Worm (Caenorhabditis elegans) whole organism, young adult: ENCODE data around the gene Y15E3A.3.

ENCODE experiments used
- B0261.1 ChIP-seq: sonication (generic microtip); optimal IDR thresholded peaks from 2 replicates; lab custom pipeline; 2016; ENCODE audit warnings: mild to moderate bottlenecking, missing genetic modification characterization, moderate library complexity, missing compliant biosample characterization
- C06A6.2 ChIP-seq: fragments of 200-800 bp; sonication (Bioruptor generic); conservative IDR thresholded peaks from 2 replicates; pipeline ENCODE4 v1.3.6; 2022; ENCODE audit warnings: missing genetic modification characterization, missing compliant biosample characterization
- C17E4.6 ChIP-seq: fragments of 200-800 bp; sonication (Bioruptor generic); IDR thresholded peaks from 2 replicates; pipeline ENCODE4 v1.3.6; 2022; ENCODE audit warnings: missing genetic modification reagents, missing genetic modification characterization, missing compliant biosample characterization
- F37B4.10 ChIP-seq: fragments of 200-800 bp; sonication (Bioruptor generic); IDR thresholded peaks from 2 replicates; pipeline ENCODE4 v1.3.6; 2022; ENCODE audit warnings: missing genetic modification characterization, missing compliant biosample characterization
- F52B5.7 ChIP-seq: sonication (generic microtip); optimal IDR thresholded peaks from 2 replicates; lab custom pipeline; 2016; ENCODE audit warnings: mild to moderate bottlenecking, missing genetic modification characterization, missing compliant biosample characterization
- F55B11.4 ChIP-seq: sonication (generic microtip); optimal IDR thresholded peaks from 2 replicates; lab custom pipeline; 2016; ENCODE audit warnings: missing compliant biosample characterization, missing genetic modification characterization, borderline replicate concordance; ENCODE audit not compliant: insufficient read depth
- K12H6.12 ChIP-seq: fragments of 200-800 bp; sonication (Bioruptor generic); optimal IDR thresholded peaks from 2 replicates; lab custom pipeline; 2018; ENCODE audit warnings: mild to moderate bottlenecking, missing genetic modification characterization, missing compliant biosample characterization
- Y56A3A.18 ChIP-seq: fragments of 200-800 bp; sonication (Bioruptor generic); IDR thresholded peaks from 2 replicates; pipeline ENCODE4 v1.3.6; 2022; ENCODE audit warnings: missing genetic modification reagents, missing genetic modification characterization, missing compliant biosample characterization
- aptf-3 ChIP-seq: fragments of 200-800 bp; sonication (Bioruptor generic); IDR thresholded peaks from 2 replicates; pipeline ENCODE4 v1.3.6; 2022; ENCODE audit warnings: missing genetic modification characterization, missing compliant biosample characterization
- attf-6 ChIP-seq: fragments of 200-800 bp; sonication (Bioruptor generic); IDR thresholded peaks from 2 replicates; pipeline ENCODE4 v1.3.6; 2022; ENCODE audit warnings: missing genetic modification reagents, missing genetic modification characterization, missing compliant biosample characterization
- bed-2 ChIP-seq: fragments of 200-800 bp; sonication (Bioruptor generic); IDR thresholded peaks from 2 replicates; pipeline ENCODE4 v1.3.6; 2022; ENCODE audit warnings: missing genetic modification reagents, missing genetic modification characterization, missing compliant biosample characterization
- cebp-1 ChIP-seq, 2 experiments: fragments of 200-800 bp in 1 of 2; sonication (Bioruptor generic) in 1 of 2; sonication (generic microtip) in 1 of 2; IDR thresholded peaks in 1 of 2; optimal IDR thresholded peaks in 1 of 2; 2 replicates each; pipeline versions ENCODE4 v1.3.6 to Lab custom; 2017 to 2022; ENCODE audit warnings: missing compliant biosample characterization in 2 of 2, missing genetic modification characterization in 2 of 2, mild to moderate bottlenecking in 1 of 2, missing genetic modification reagents in 1 of 2, moderate library complexity in 1 of 2
- chd-7 ChIP-seq: sonication (generic microtip); optimal IDR thresholded peaks from 2 replicates; lab custom pipeline; 2016; ENCODE audit warnings: mild to moderate bottlenecking, missing genetic modification characterization, moderate library complexity, missing compliant biosample characterization
- dpff-1 ChIP-seq: sonication (generic microtip); optimal IDR thresholded peaks from 2 replicates; lab custom pipeline; 2017; ENCODE audit warnings: mild to moderate bottlenecking, missing genetic modification characterization, missing compliant biosample characterization
- efl-1 ChIP-seq: fragments of 150-350 bp; optimal IDR thresholded peaks from 2 replicates; lab custom pipeline; 2014; ENCODE audit warnings: missing biosample characterization, missing genetic modification reagents, missing genetic modification characterization
- egl-18 ChIP-seq: fragments of 200-800 bp; sonication (Bioruptor generic); IDR thresholded peaks from 2 replicates; pipeline ENCODE4 v1.3.6; 2022; ENCODE audit warnings: missing genetic modification reagents, missing genetic modification characterization, missing compliant biosample characterization
- egrh-3 ChIP-seq: fragments of 200-800 bp; sonication (Bioruptor generic); IDR thresholded peaks from 2 replicates; pipeline ENCODE4 v1.3.6; 2022; ENCODE audit warnings: missing genetic modification reagents, missing genetic modification characterization, missing compliant biosample characterization
- ekl-4 ChIP-seq: fragments of 200-800 bp; sonication (Bioruptor generic); IDR thresholded peaks from 2 replicates; pipeline ENCODE4 v1.3.6; 2022; ENCODE audit warnings: missing genetic modification reagents, missing genetic modification characterization, missing compliant biosample characterization
- him-1 ChIP-seq: sonication (generic microtip); optimal IDR thresholded peaks from 2 replicates; lab custom pipeline; 2016; ENCODE audit warnings: missing genotype, missing genetic modification reagents, missing genetic modification characterization, missing compliant biosample characterization
- madf-6 ChIP-seq: fragments of 200-800 bp; sonication (Bioruptor generic); IDR thresholded peaks from 2 replicates; pipeline ENCODE4 v1.3.6; 2022; ENCODE audit warnings: missing genetic modification reagents, missing genetic modification characterization, missing compliant biosample characterization
- madf-8 ChIP-seq: fragments of 200-800 bp; sonication (Bioruptor generic); conservative IDR thresholded peaks from 2 replicates; pipeline ENCODE4 v1.3.6; 2022; ENCODE audit warnings: missing genetic modification reagents, missing genetic modification characterization, missing compliant biosample characterization
- mcd-1 ChIP-seq: fragments of 200-800 bp; sonication (Bioruptor generic); IDR thresholded peaks from 2 replicates; pipeline ENCODE4 v1.3.6; 2022; ENCODE audit warnings: missing genetic modification reagents, missing genetic modification characterization, missing compliant biosample characterization
- mxl-1 ChIP-seq: sonication (generic microtip); optimal IDR thresholded peaks from 2 replicates; lab custom pipeline; 2016; ENCODE audit warnings: missing genetic modification characterization, missing compliant biosample characterization
- nfya-2 ChIP-seq: fragments of 200-800 bp; sonication (Bioruptor generic); IDR thresholded peaks from 2 replicates; pipeline ENCODE4 v1.3.6; 2022; ENCODE audit warnings: missing genetic modification reagents, missing genetic modification characterization, missing compliant biosample characterization
- nhr-80 ChIP-seq: sonication (generic microtip); optimal IDR thresholded peaks from 2 replicates; lab custom pipeline; 2016; ENCODE audit warnings: missing genetic modification characterization, missing compliant biosample characterization
- nhr-90 ChIP-seq: sonication (generic microtip); optimal IDR thresholded peaks from 2 replicates; lab custom pipeline; 2016; ENCODE audit warnings: missing genotype, mild to moderate bottlenecking, missing genetic modification characterization, missing compliant biosample characterization
- rec-8 ChIP-seq, 2 experiments: sonication (generic microtip); optimal IDR thresholded peaks; 2 replicates each; lab custom pipeline; 2016; ENCODE audit warnings: mild to moderate bottlenecking in 2 of 2, missing genetic modification characterization in 2 of 2, missing genetic modification reagents in 2 of 2, missing genotype in 2 of 2, missing biosample characterization in 1 of 2, missing compliant biosample characterization in 1 of 2, moderate library complexity in 1 of 2
- rpc-1 ChIP-seq, 2 experiments: fragments of 150-350 bp in 1 of 2; sonication (generic microtip) in 1 of 2; optimal IDR thresholded peaks; 2 replicates each; lab custom pipeline; 2014 to 2018; ENCODE audit warnings: missing biosample characterization in 1 of 2, missing genetic modification characterization in 1 of 2, missing genetic modification reagents in 1 of 2, missing genotype in 1 of 2
- sea-2 ChIP-seq: fragments of 200-800 bp; sonication (Bioruptor generic); IDR thresholded peaks from 2 replicates; pipeline ENCODE4 v1.3.6; 2022; ENCODE audit warnings: missing genetic modification characterization, missing compliant biosample characterization
- snpc-4 ChIP-seq, 5 experiments: fragments of 150-350 bp in 1 of 5; sonication (generic microtip) in 4 of 5; optimal IDR thresholded peaks; 2 replicates each; lab custom pipeline; 2014 to 2018; ENCODE audit warnings: missing genetic modification characterization in 5 of 5, missing biosample characterization in 3 of 5, antibody characterized with exemption in 2 of 5, mild to moderate bottlenecking in 2 of 5, missing compliant biosample characterization in 2 of 5, missing genotype in 2 of 5, moderate library complexity in 2 of 5, missing genetic modification reagents in 1 of 5
- unc-130 ChIP-seq: sonication (generic microtip); optimal IDR thresholded peaks from 2 replicates; lab custom pipeline; 2016; ENCODE audit warnings: missing genetic modification reagents, missing genetic modification characterization, missing compliant biosample characterization
- zfh-2 ChIP-seq: fragments of 200-800 bp; sonication (Bioruptor generic); conservative IDR thresholded peaks from 2 replicates; pipeline ENCODE4 v1.3.6; 2022; ENCODE audit warnings: missing genetic modification reagents, missing genetic modification characterization, missing compliant biosample characterization
- ztf-22 ChIP-seq: fragments of 200-800 bp; sonication (Bioruptor generic); optimal IDR thresholded peaks from 2 replicates; lab custom pipeline; 2018; ENCODE audit warnings: mild to moderate bottlenecking, missing genetic modification characterization, moderate library complexity, missing compliant biosample characterization

The Y15E3A.3 gene

DNA sequence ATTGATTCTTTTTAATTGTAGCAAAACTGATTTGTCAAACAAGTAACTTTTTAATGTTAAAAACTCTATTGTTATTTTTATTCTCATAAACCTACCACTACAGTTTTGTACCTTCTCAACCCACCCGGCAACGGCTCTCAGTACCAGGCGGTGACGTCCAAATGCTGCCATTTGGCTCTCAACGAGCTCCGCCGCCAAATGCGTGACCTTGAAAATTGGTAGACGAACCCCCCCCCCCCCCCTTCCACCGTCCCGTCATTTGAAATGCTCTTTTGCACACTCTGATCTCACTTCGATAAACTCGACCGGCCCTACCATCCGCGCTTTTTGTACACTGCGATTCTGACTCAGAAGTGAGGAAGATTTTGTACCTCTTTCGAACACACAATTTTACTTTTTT, 16.9 kb downstream of the Y15E3A.3 start:
- peak; percentile 52; the same call in 1 of the 2 replicates for TF ChIP-seq zfh-2 (GFP tag; lab: Robert Waterston, UW)
- TF ChIP-seq madf-6 (GFP tag; lab: Robert Waterston, UW) = no peak

DNA sequence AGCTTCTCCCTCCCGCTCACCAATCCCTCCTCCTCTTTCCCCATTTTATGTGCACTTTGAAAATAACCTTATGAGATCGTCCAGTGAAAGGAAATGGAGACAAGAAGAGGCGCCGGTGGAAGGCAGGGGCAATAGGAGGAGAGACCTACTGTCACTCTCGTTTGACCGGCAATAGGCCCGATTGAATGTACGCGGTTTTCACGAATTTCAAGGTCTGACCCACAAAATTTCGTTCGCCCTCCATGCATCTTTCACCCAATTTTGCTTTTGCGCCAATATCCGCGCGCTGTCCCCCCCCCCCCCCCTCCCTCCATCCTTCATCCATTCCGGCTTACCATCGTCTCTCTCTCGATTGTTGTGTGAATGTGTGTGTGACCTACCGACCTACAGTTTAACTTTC, 17.9 kb downstream of the Y15E3A.3 start:
- no peak for TF ChIP-seq K12H6.12 (tag; lab: Kevin White, UChicago)
- no peak for TF ChIP-seq F55B11.4 (tag; lab: Kevin White, UChicago)
- TF ChIP-seq him-1 (tag; lab: Kevin White, UChicago) = no peak
- TF ChIP-seq zfh-2 (GFP tag; lab: Robert Waterston, UW) = peak; percentile 65

- TF ChIP-seq dpff-1 (tag; lab: Kevin White, UChicago) = no peak
- no peak for TF ChIP-seq madf-6 (GFP tag; lab: Robert Waterston, UW)
- TF ChIP-seq F52B5.7 (tag; lab: Kevin White, UChicago) = no peak
- TF ChIP-seq nhr-90 (tag; lab: Kevin White, UChicago) = no peak
- TF ChIP-seq nfya-2 (GFP tag; lab: Robert Waterston, UW) = no peak
- no peak for TF ChIP-seq rec-8 (tag; optimal IDR thresholded peaks at IDR 0.05; lab: Kevin White, UChicago)
- TF ChIP-seq cebp-1 (GFP tag; IDR thresholded peaks at IDR 0.05; lab: Robert Waterston, UW) = no peak
- no peak for TF ChIP-seq cebp-1 (tag; optimal IDR thresholded peaks at IDR 0.05; lab: Kevin White, UChicago)
- no peak for TF ChIP-seq snpc-4 (GFP tag; optimal IDR thresholded peaks at IDR 0.05; lab: Kevin White, UChicago)
- TF ChIP-seq snpc-4 (tag; optimal IDR thresholded peaks at IDR 0.05; lab: Kevin White, UChicago) = no peak
- no peak for TF ChIP-seq sea-2 (GFP tag; lab: Robert Waterston, UW)
- no peak for TF ChIP-seq rpc-1 (optimal IDR thresholded peaks at IDR 0.05; lab: Kevin White, UChicago)
- TF ChIP-seq rpc-1 (tag; optimal IDR thresholded peaks at IDR 0.05; lab: Kevin White, UChicago) = no peak
- TF ChIP-seq nhr-80 (tag; lab: Kevin White, UChicago) = no peak
- TF ChIP-seq unc-130 (GFP tag; lab: Kevin White, UChicago) = no peak
- TF ChIP-seq C17E4.6 (GFP tag; lab: Robert Waterston, UW) = no peak
- no peak for TF ChIP-seq C06A6.2 (GFP tag; lab: Robert Waterston, UW)
- TF ChIP-seq ztf-22 = no peak
- no peak for TF ChIP-seq madf-8 (GFP tag; lab: Robert Waterston, UW)
- no peak for TF ChIP-seq aptf-3
- no peak for TF ChIP-seq Y56A3A.18 (GFP tag; lab: Robert Waterston, UW)
These were observed 22.7 kb downstream of the Y15E3A.3 start, which contains the start of gene ser-2 for ce11 chrX:15302863-15303262. Gene ser-2 (minus strand): TSS chrX:15302963.

DNA sequence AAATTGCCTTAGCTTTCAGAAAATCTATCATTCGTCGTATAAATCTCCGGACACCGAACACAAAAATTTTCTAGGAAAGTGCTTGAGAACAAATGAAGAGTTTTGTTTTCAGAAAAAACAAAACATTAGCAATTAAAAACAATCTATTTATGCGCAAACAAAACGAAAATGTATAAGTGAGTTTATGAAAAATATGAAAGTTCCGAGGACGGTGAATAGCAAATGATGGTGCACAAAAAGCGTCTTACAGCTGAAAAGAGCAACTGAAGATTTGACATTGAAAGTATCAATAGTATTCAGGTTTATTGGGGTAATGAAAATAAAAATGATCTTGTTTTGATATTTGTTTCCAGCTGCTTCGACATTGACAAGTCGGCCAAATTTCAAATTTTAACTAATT, 25.6 kb downstream of the Y15E3A.3 start:
- TF ChIP-seq mxl-1 (tag; lab: Kevin White, UChicago) (no peak), C06A6.2 (GFP tag; lab: Robert Waterston, UW) (no peak), mcd-1 (no peak), him-1 (tag; lab: Kevin White, UChicago) (no peak), Y56A3A.18 (GFP tag; lab: Robert Waterston, UW) (no peak), egl-18 (no peak), bed-2 (GFP tag; lab: Robert Waterston, UW) (no peak), egrh-3 (GFP tag; lab: Robert Waterston, UW) (no peak), attf-6 (no peak), efl-1 (GFP tag; lab: Kevin White, UChicago) (no peak), ekl-4 (GFP tag; lab: Robert Waterston, UW) (no peak), B0261.1 (tag; lab: Kevin White, UChicago) (no peak), F37B4.10 (GFP tag; lab: Robert Waterston, UW) (no peak), chd-7 (tag; lab: Kevin White, UChicago) (no peak)
